Fruit fly (Drosophila melanogaster) Kc167 (cell line): Measurements from ENCODE around the gene SPE.

Experiments
- Myc ChIP-seq: fragments of >200 bp; optimal IDR thresholded peaks from 2 replicates; lab custom pipeline; 2017; ENCODE audit warnings: missing external identifiers
- Sin3A ChIP-seq: fragments of >200 bp; optimal IDR thresholded peaks from 2 replicates; lab custom pipeline; 2018; ENCODE audit warnings: missing external identifiers

DNA sequence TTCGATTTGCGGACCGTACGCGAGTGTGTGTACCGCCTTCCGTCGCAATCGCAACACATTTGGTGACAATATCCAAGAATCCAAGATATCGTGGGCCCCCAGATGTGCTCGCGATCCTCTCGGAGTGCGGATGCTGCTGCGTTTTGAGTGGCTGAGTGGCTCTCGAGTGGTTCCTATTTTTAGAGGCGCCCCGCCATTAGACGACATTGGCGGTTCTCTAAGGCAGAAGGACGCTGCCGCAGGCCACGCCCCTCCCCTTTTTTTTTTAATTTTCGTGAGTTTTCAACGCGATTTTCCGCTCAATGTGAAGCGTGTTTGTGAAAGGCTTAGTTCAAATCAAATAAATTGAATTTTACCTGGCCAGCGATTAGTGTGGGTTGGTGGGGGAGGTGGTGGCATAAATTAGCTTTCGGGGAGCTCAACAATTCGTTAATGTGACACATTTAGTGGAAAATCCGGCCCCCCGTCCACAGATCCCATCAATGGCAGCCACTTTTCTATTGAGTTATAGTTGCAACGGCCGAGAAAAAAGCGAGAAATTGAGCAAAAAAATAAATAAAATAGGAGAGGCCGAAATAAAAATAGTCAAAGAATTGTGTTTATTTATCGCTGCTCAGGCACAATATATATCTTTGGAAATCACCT is 32.4 kb downstream of the SPE start, which contains the start of gene nau:
- TF ChIP-seq Myc (lab: Kevin White, UChicago) (no peak), Sin3A (lab: Kevin White, UChicago) (no peak)
